Fruit fly (Drosophila melanogaster) Kc167 (cell line): ENCODE results near the gene Plp.

Source experiments
- Myc ChIP-seq: fragments of >200 bp; optimal IDR thresholded peaks from 2 replicates; lab custom pipeline; 2017; ENCODE audit warnings: missing external identifiers
- h ChIP-seq: fragments of >200 bp; optimal IDR thresholded peaks from 3 replicates; lab custom pipeline; 2018; ENCODE audit warnings: missing external identifiers
- insv ChIP-seq: fragments of >200 bp; optimal IDR thresholded peaks from 3 replicates; lab custom pipeline; 2018; ENCODE audit warnings: missing external identifiers
- psq ChIP-seq: fragments of >200 bp; optimal IDR thresholded peaks from 2 replicates; lab custom pipeline; 2017; ENCODE audit warnings: missing external identifiers

- TF ChIP-seq insv (no peak), h (lab: Kevin White, UChicago) (no peak), Myc (no peak), psq (lab: Kevin White, UChicago) (no peak)
Observed at dm6 chr3L:15040329-15040886, 54.1 kb downstream of the Plp start.
